Fruit fly (Drosophila melanogaster) whole organism, embryonic: ENCODE measurements around the gene pps.

Source experiments
- ATbp ChIP-seq: fragments of 200-800 bp; sonication (Bioruptor generic); optimal IDR thresholded peaks from 2 replicates; lab custom pipeline; 2017; ENCODE audit warnings: missing biosample characterization, mild to moderate bottlenecking, missing genetic modification characterization, missing genetic modification reagents
- Aef1 ChIP-seq: fragments of 200-800 bp; sonication (Bioruptor generic); IDR thresholded peaks from 3 replicates; pipeline ENCODE4 v1.3.6; 2022; ENCODE audit warnings: missing biosample characterization, missing genetic modification characterization
- BEAF-32 ChIP-seq: fragments of 200-800 bp; sonication (Bioruptor generic); optimal IDR thresholded peaks from 3 replicates; lab custom pipeline; 2017; ENCODE audit warnings: missing biosample characterization, missing genetic modification characterization, mild to moderate bottlenecking, moderate library complexity, missing genetic modification reagents
- Bteb2 ChIP-seq: fragments of 200-800 bp; sonication (Bioruptor generic); optimal IDR thresholded peaks from 2 replicates; lab custom pipeline; 2016; ENCODE audit warnings: missing biosample characterization, missing genetic modification characterization
- CG10267 ChIP-seq: fragments of 200-800 bp; sonication (Bioruptor generic); optimal IDR thresholded peaks from 2 replicates; lab custom pipeline; 2018; ENCODE audit warnings: missing biosample characterization, mild to moderate bottlenecking, missing genetic modification characterization, moderate library complexity
- CG11723 ChIP-seq: fragments of 200-800 bp; sonication (Bioruptor generic); optimal IDR thresholded peaks from 2 replicates; lab custom pipeline; 2017; ENCODE audit warnings: missing biosample characterization, mild to moderate bottlenecking, missing genetic modification characterization
- CG12071 ChIP-seq: fragments of 200-800 bp; sonication (Bioruptor generic); optimal IDR thresholded peaks from 3 replicates; lab custom pipeline; 2018; ENCODE audit warnings: missing biosample characterization, mild to moderate bottlenecking, missing genetic modification characterization
- CG12155 ChIP-seq: fragments of 200-800 bp; sonication (Bioruptor generic); optimal IDR thresholded peaks from 3 replicates; lab custom pipeline; 2016; ENCODE audit warnings: missing biosample characterization, missing genetic modification characterization
- CG13424 ChIP-seq: fragments of 200-800 bp; sonication (Bioruptor generic); optimal IDR thresholded peaks from 2 replicates; lab custom pipeline; 2019; ENCODE audit warnings: missing biosample characterization, mild to moderate bottlenecking, missing genetic modification characterization, moderate library complexity
- CG14441 ChIP-seq: fragments of 200-800 bp; sonication (Bioruptor generic); IDR thresholded peaks from 2 replicates; pipeline ENCODE4 v1.3.6; 2022; ENCODE audit warnings: missing biosample characterization, missing genetic modification characterization
- CG14965 ChIP-seq: fragments of 200-800 bp; sonication (Bioruptor generic); optimal IDR thresholded peaks from 2 replicates; lab custom pipeline; 2016; ENCODE audit warnings: missing biosample characterization, missing genetic modification characterization, borderline replicate concordance
- CG15479 ChIP-seq: fragments of 200-800 bp; sonication (Bioruptor generic); optimal IDR thresholded peaks from 3 replicates; lab custom pipeline; 2019; ENCODE audit warnings: missing biosample characterization, mild to moderate bottlenecking, missing genetic modification characterization, moderate library complexity
- CG17385 ChIP-seq: fragments of 200-800 bp; sonication (Bioruptor generic); optimal IDR thresholded peaks from 3 replicates; lab custom pipeline; 2018; ENCODE audit warnings: missing biosample characterization, mild to moderate bottlenecking, missing genetic modification characterization
- CG30020 ChIP-seq: fragments of 200-800 bp; optimal IDR thresholded peaks from 2 replicates; lab custom pipeline; 2019; ENCODE audit warnings: missing biosample characterization, mild to moderate bottlenecking, missing genetic modification characterization, moderate library complexity
- CG33557 ChIP-seq: fragments of 200-800 bp; sonication (Bioruptor generic); optimal IDR thresholded peaks from 2 replicates; lab custom pipeline; 2019; ENCODE audit warnings: missing biosample characterization, mild to moderate bottlenecking, missing genetic modification characterization, moderate library complexity
- CG4854 ChIP-seq: fragments of 200-800 bp; sonication (Bioruptor generic); optimal IDR thresholded peaks from 2 replicates; lab custom pipeline; 2016; ENCODE audit warnings: missing biosample characterization, missing genetic modification characterization, inconsistent platforms
- CG7357 ChIP-seq: fragments of 200-800 bp; sonication (Bioruptor generic); IDR thresholded peaks from 3 replicates; pipeline ENCODE4 v1.3.6; 2022; ENCODE audit warnings: missing biosample characterization, missing genetic modification characterization
- CG7745 ChIP-seq: fragments of 200-800 bp; sonication (Bioruptor generic); optimal IDR thresholded peaks from 2 replicates; lab custom pipeline; 2018; ENCODE audit warnings: missing biosample characterization, mild to moderate bottlenecking, missing genetic modification characterization, moderate library complexity
- CG8359 ChIP-seq: fragments of 200-800 bp; sonication (Bioruptor generic); optimal IDR thresholded peaks from 2 replicates; lab custom pipeline; 2017; ENCODE audit warnings: missing biosample characterization, mild to moderate bottlenecking, missing genetic modification characterization, borderline replicate concordance
- CG9797 ChIP-seq: fragments of 200-800 bp; sonication (Bioruptor generic); optimal IDR thresholded peaks from 3 replicates; lab custom pipeline; 2018; ENCODE audit warnings: missing biosample characterization, mild to moderate bottlenecking, missing genetic modification characterization
- Dad ChIP-seq: fragments of 200-800 bp; sonication (Bioruptor generic); optimal IDR thresholded peaks from 3 replicates; lab custom pipeline; 2016; ENCODE audit warnings: missing biosample characterization, missing genetic modification characterization
- ERR ChIP-seq: fragments of 200-800 bp; sonication (Bioruptor generic); optimal IDR thresholded peaks from 2 replicates; lab custom pipeline; 2016; ENCODE audit warnings: missing biosample characterization, missing genetic modification characterization
- HHEX ChIP-seq: fragments of 200-800 bp; sonication (Bioruptor generic); optimal IDR thresholded peaks from 3 replicates; lab custom pipeline; 2017; ENCODE audit warnings: missing biosample characterization, mild to moderate bottlenecking, missing genetic modification characterization, missing genetic modification reagents
- Hr3 ChIP-seq: fragments of 200-800 bp; sonication (Bioruptor generic); optimal IDR thresholded peaks from 3 replicates; lab custom pipeline; 2016; ENCODE audit warnings: missing biosample characterization, missing genetic modification characterization
- MESR4 ChIP-seq: fragments of 200-800 bp; sonication (Bioruptor generic); optimal IDR thresholded peaks from 2 replicates; lab custom pipeline; 2018; ENCODE audit warnings: missing biosample characterization, mild to moderate bottlenecking, missing genetic modification characterization, moderate library complexity
- NK7.1 ChIP-seq: fragments of 200-800 bp; sonication (Bioruptor generic); optimal IDR thresholded peaks from 3 replicates; lab custom pipeline; 2016; ENCODE audit warnings: missing biosample characterization, missing genetic modification characterization
- Oaz ChIP-seq: fragments of 200-800 bp; sonication (Bioruptor generic); IDR thresholded peaks from 2 replicates; pipeline ENCODE4 v1.3.6; 2022; ENCODE audit warnings: missing biosample characterization, missing genetic modification characterization
- Pdp1 ChIP-seq, 2 experiments: fragments of 200-800 bp; sonication (Bioruptor generic); optimal IDR thresholded peaks; 3 replicates each; lab custom pipeline; 2016; ENCODE audit warnings: missing biosample characterization in 2 of 2, missing genetic modification characterization in 2 of 2, mild to moderate bottlenecking in 1 of 2, moderate library complexity in 1 of 2
- Ptx1 ChIP-seq: fragments of 200-800 bp; sonication (Bioruptor generic); IDR thresholded peaks from 2 replicates; pipeline ENCODE4 v1.3.6; 2022; ENCODE audit warnings: missing biosample characterization, missing genetic modification characterization
- Sin3A ChIP-seq: fragments of >200 bp; optimal IDR thresholded peaks from 2 replicates; lab custom pipeline; 2018
- Stat92E ChIP-seq, 3 experiments: fragments of >200 bp in 2 of 3; fragments of 200-800 bp in 1 of 3; sonication (Bioruptor generic) in 1 of 3; optimal IDR thresholded peaks; 2 replicates each; lab custom pipeline; 2017 to 2019; ENCODE audit warnings: missing biosample characterization in 3 of 3, missing genetic modification characterization in 3 of 3, mild to moderate bottlenecking in 1 of 3, moderate library complexity in 1 of 3
- YL-1 ChIP-seq: fragments of 200-800 bp; sonication (Bioruptor generic); optimal IDR thresholded peaks from 3 replicates; lab custom pipeline; 2017; ENCODE audit warnings: missing biosample characterization, mild to moderate bottlenecking, missing genetic modification characterization
- az2 ChIP-seq: fragments of 200-800 bp; sonication (Bioruptor generic); optimal IDR thresholded peaks from 3 replicates; lab custom pipeline; 2016; ENCODE audit warnings: missing biosample characterization, missing genetic modification characterization
- bigmax ChIP-seq: fragments of 200-800 bp; sonication (Bioruptor generic); optimal IDR thresholded peaks from 2 replicates; lab custom pipeline; 2018; ENCODE audit warnings: missing biosample characterization, mild to moderate bottlenecking, missing genetic modification characterization
- chif ChIP-seq, 2 experiments: fragments of 200-800 bp; sonication (Bioruptor generic); optimal IDR thresholded peaks; 3 replicates each; lab custom pipeline; 2016; ENCODE audit warnings: missing biosample characterization in 2 of 2, missing genetic modification characterization in 2 of 2
- exex ChIP-seq: fragments of 200-800 bp; sonication (Bioruptor generic); optimal IDR thresholded peaks from 4 replicates; lab custom pipeline; 2018; ENCODE audit warnings: missing biosample characterization, mild to moderate bottlenecking, missing genetic modification characterization, moderate library complexity
- gcm ChIP-seq: fragments of 200-800 bp; sonication (Bioruptor generic); optimal IDR thresholded peaks from 2 replicates; lab custom pipeline; 2019; ENCODE audit warnings: missing biosample characterization, mild to moderate bottlenecking, missing genetic modification characterization, moderate library complexity
- hbn ChIP-seq: fragments of 200-800 bp; sonication (Bioruptor generic); IDR thresholded peaks from 2 replicates; pipeline ENCODE4 v1.3.6; 2022; ENCODE audit warnings: missing biosample characterization, missing genetic modification characterization; ENCODE audit not compliant: partially characterized antibody
- jing ChIP-seq: fragments of 200-800 bp; sonication (Bioruptor generic); optimal IDR thresholded peaks from 2 replicates; lab custom pipeline; 2018; ENCODE audit warnings: missing biosample characterization, mild to moderate bottlenecking, missing genetic modification characterization
- lab ChIP-seq: fragments of 200-800 bp; sonication (Bioruptor generic); optimal IDR thresholded peaks from 3 replicates; lab custom pipeline; 2017; ENCODE audit warnings: missing biosample characterization, missing genetic modification characterization, mild to moderate bottlenecking, moderate library complexity, missing genetic modification reagents
- odd ChIP-seq: fragments of 200-800 bp; sonication (Bioruptor generic); optimal IDR thresholded peaks from 2 replicates; lab custom pipeline; 2017; ENCODE audit warnings: missing biosample characterization, mild to moderate bottlenecking, missing genetic modification characterization
- pan ChIP-seq, 4 experiments: fragments of >200 bp in 3 of 4; fragments of 200-800 bp in 1 of 4; sonication (Bioruptor generic) in 1 of 4; optimal IDR thresholded peaks in 3 of 4; IDR thresholded peaks in 1 of 4; 2 replicates each; pipeline versions ENCODE4 v1.3.6 to Lab custom; 2017 to 2022; ENCODE audit warnings: missing biosample characterization in 2 of 4, missing genetic modification characterization in 2 of 4, mixed read lengths in 1 of 4
- ranshi ChIP-seq: fragments of 200-800 bp; sonication (Bioruptor generic); IDR thresholded peaks from 2 replicates; pipeline ENCODE4 v1.3.6; 2022; ENCODE audit warnings: missing biosample characterization, missing genetic modification characterization
- rib ChIP-seq: fragments of 200-800 bp; sonication (Bioruptor generic); IDR thresholded peaks from 2 replicates; pipeline ENCODE4 v1.3.6; 2022; ENCODE audit warnings: missing biosample characterization, missing genetic modification characterization
- scrt ChIP-seq: fragments of 200-800 bp; sonication (Bioruptor generic); optimal IDR thresholded peaks from 2 replicates; lab custom pipeline; 2018; ENCODE audit warnings: missing biosample characterization, mild to moderate bottlenecking, missing genetic modification characterization, moderate library complexity
- shn ChIP-seq: fragments of 200-800 bp; sonication (Bioruptor generic); optimal IDR thresholded peaks from 3 replicates; lab custom pipeline; 2016; ENCODE audit warnings: missing biosample characterization, missing genetic modification characterization
- usp ChIP-seq: fragments of >200 bp; optimal IDR thresholded peaks from 2 replicates; lab custom pipeline; 2017; ENCODE audit warnings: missing biosample characterization, missing genetic modification characterization
- vnd ChIP-seq: fragments of 200-800 bp; sonication (Bioruptor generic); IDR thresholded peaks from 3 replicates; pipeline ENCODE4 v1.3.6; 2022; ENCODE audit warnings: missing biosample characterization, missing genetic modification characterization; ENCODE audit not compliant: partially characterized antibody
- vvl ChIP-seq: fragments of 200-800 bp; sonication (Bioruptor generic); IDR thresholded peaks from 2 replicates; pipeline ENCODE4 v1.3.6; 2022; ENCODE audit warnings: missing biosample characterization, missing genetic modification characterization

The pps gene

DNA sequence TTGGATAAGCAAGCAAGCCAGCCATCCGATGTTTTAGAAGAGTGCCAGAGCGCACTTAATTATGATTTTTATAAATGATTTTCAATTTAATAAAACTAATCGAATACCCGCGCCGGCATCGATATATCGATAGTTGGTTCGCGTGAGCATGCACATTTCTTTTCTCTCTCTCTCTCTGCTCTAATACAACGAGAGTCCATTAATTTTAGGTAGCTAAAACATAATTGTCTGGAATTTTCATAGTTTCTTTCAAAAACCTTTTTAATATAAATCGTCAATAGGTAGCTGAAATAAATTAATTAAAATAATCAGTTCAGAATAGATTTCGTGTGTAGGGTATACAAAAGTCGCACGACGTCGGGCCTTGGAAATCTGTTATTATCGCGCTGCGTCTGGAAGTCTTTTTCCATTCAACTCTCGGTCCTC, 35.3 kb downstream of the pps start, which contains the start of gene CG18549 (continued):
- TF ChIP-seq vnd (GFP tag; lab: Robert Waterston, UW) (peak; percentile 65), hbn (GFP tag; lab: Robert Waterston, UW) (peak; percentile 86), scrt (GFP tag; lab: Kevin White, UChicago) (peak; percentile 99), MESR4 (GFP tag; lab: Kevin White, UChicago) (peak; percentile 97), CG14441 (GFP tag; lab: Robert Waterston, UW) (peak; percentile 100), CG15479 (GFP tag; lab: Kevin White, UChicago) (peak; percentile 71), CG9797 (peak; percentile 80), Dad (GFP tag; lab: Kevin White, UChicago) (peak; percentile 99), CG12071 (peak; percentile 99), CG12155 (GFP tag; lab: Kevin White, UChicago) (peak; percentile 99), Pdp1 (GFP tag; optimal IDR thresholded peaks at IDR 0.05; lab: Kevin White, UChicago) (peak; percentile 99), Bteb2 (GFP tag; lab: Kevin White, UChicago) (peak; percentile 99), CG7357 (GFP tag; lab: Robert Waterston, UW) (peak; percentile 99), CG17385 (peak; percentile 100), usp (GFP tag; lab: Kevin White, UChicago) (no peak), CG4854 (GFP tag; lab: Kevin White, UChicago) (peak; percentile 99), CG30020 (tag; lab: Kevin White, UChicago) (peak; percentile 94), ATbp (GFP tag; lab: Kevin White, UChicago) (peak; percentile 100), CG7745 (tag; lab: Kevin White, UChicago) (peak; percentile 98), CG11723 (GFP tag; lab: Kevin White, UChicago) (peak; percentile 99), odd (GFP tag; lab: Kevin White, UChicago) (peak; percentile 100), HHEX (GFP tag; lab: Kevin White, UChicago) (peak; percentile 100), chif (GFP tag; optimal IDR thresholded peaks at IDR 0.05; lab: Kevin White, UChicago) (peak; percentile 99 to 100), Aef1 (GFP tag; lab: Robert Waterston, UW) (peak; percentile 100), Stat92E (GFP tag; optimal IDR thresholded peaks at IDR 0.05; lab: Kevin White, UChicago) (peak in 1 of 3 experiments; percentile 100), YL-1 (GFP tag; lab: Kevin White, UChicago) (peak; percentile 100), Ptx1 (GFP tag; lab: Robert Waterston, UW) (peak; percentile 100), Sin3A (lab: Kevin White, UChicago) (no peak), shn (GFP tag; lab: Kevin White, UChicago) (peak; percentile 99), rib (peak; percentile 100), CG8359 (GFP tag; lab: Kevin White, UChicago) (peak; percentile 97), NK7.1 (peak; percentile 99), CG14965 (GFP tag; lab: Kevin White, UChicago) (peak; percentile 92), lab (GFP tag; lab: Kevin White, UChicago) (peak; percentile 100), exex (tag; lab: Kevin White, UChicago) (peak; percentile 99), CG13424 (tag; lab: Kevin White, UChicago) (peak; percentile 100), ERR (GFP tag; lab: Kevin White, UChicago) (peak; percentile 98), vvl (GFP tag; lab: Robert Waterston, UW) (peak; percentile 100), Oaz (GFP tag; lab: Robert Waterston, UW) (peak; percentile 100), jing (GFP tag; lab: Kevin White, UChicago) (peak; percentile 99), BEAF-32 (peak; percentile 85), CG33557 (GFP tag; lab: Kevin White, UChicago) (peak; percentile 100), gcm (peak; percentile 100), CG10267 (tag; lab: Kevin White, UChicago) (peak; percentile 100), ranshi (GFP tag; lab: Robert Waterston, UW) (peak; percentile 100), bigmax (GFP tag; lab: Kevin White, UChicago) (peak; percentile 88), pan (optimal IDR thresholded peaks at IDR 0.05; lab: Kevin White, UChicago) (no peak), pan (GFP tag; optimal IDR thresholded peaks at IDR 0.05 in 1 of 2, IDR thresholded peaks at IDR 0.05 in 1 of 2) (peak in 1 of 2 experiments; percentile 100), az2 (GFP tag; lab: Kevin White, UChicago) (peak; percentile 100), Hr3 (GFP tag; lab: Kevin White, UChicago) (peak; percentile 100)
